Worm (Caenorhabditis elegans): ENCODE measurements around the gene srlf-33.

Gene srlf-33

ce11 chrIV:11961485-11962255, 36.4 kb upstream of the srlf-33 start, which contains the start of gene ZK829.7 (continued):
- TF ChIP-seq lsy-2 (tag; optimal IDR thresholded peaks at IDR 0.05) (peak; percentile 77 to 89), peb-1 (tag; optimal IDR thresholded peaks at IDR 0.05) (no peak), Y55F3AM.14 (GFP tag; optimal IDR thresholded peaks at IDR 0.05) (no peak), sma-9 (GFP tag; optimal IDR thresholded peaks at IDR 0.05) (peak; percentile 93), sma-9 (tag; optimal IDR thresholded peaks at IDR 0.05) (no peak), ceh-82 (tag; optimal IDR thresholded peaks at IDR 0.05) (no peak), elt-3 (tag; optimal IDR thresholded peaks at IDR 0.05) (no peak), dmd-4 (tag; optimal IDR thresholded peaks at IDR 0.05) (no peak), zag-1 (tag; optimal IDR thresholded peaks at IDR 0.05) (no peak), blmp-1 (tag; optimal IDR thresholded peaks at IDR 0.05; ENCODE audit: insufficient read depth) (peak; percentile 13), ama-1 (optimal IDR thresholded peaks at IDR 0.05) (no peak), gmeb-1 (tag; optimal IDR thresholded peaks at IDR 0.05) (peak; percentile 98), alr-1 (tag; optimal IDR thresholded peaks at IDR 0.05) (no peak)

- TF ChIP-seq dmd-4 (tag; optimal IDR thresholded peaks at IDR 0.05) (no peak), nhr-25 (tag; optimal IDR thresholded peaks at IDR 0.05) (peak; percentile 9), elt-1 (tag; optimal IDR thresholded peaks at IDR 0.05) (no peak), lin-13 (GFP tag; optimal IDR thresholded peaks at IDR 0.05) (no peak), gmeb-1 (tag; optimal IDR thresholded peaks at IDR 0.05) (no peak), blmp-1 (tag; optimal IDR thresholded peaks at IDR 0.05; ENCODE audit: insufficient read depth) (no peak), zag-1 (tag; optimal IDR thresholded peaks at IDR 0.05) (no peak)
These were observed 34.3 kb upstream of the srlf-33 start, which contains the start of gene tgt-1 for ce11 chrIV:11959573-11959972. tgt-1 (minus strand) TSS chrIV:11959804.

ce11 chrIV:11957074-11957473, 31.8 kb upstream of the srlf-33 start:
- TF ChIP-seq blmp-1 (tag; optimal IDR thresholded peaks at IDR 0.05; ENCODE audit: insufficient read depth) (no peak), nhr-6 (tag; optimal IDR thresholded peaks at IDR 0.05) (peak; percentile 17), sma-9 (GFP tag; optimal IDR thresholded peaks at IDR 0.05) (peak; percentile 45), sma-9 (tag; optimal IDR thresholded peaks at IDR 0.05) (no peak), nhr-12 (tag; optimal IDR thresholded peaks at IDR 0.05) (no peak), nhr-129 (tag; optimal IDR thresholded peaks at IDR 0.05) (peak; percentile 69), unc-62 (GFP tag; optimal IDR thresholded peaks at IDR 0.05) (no peak), mbf-1 (tag; optimal IDR thresholded peaks at IDR 0.05) (no peak), crh-2 (tag; optimal IDR thresholded peaks at IDR 0.05) (peak; percentile 30), C34F6.9 (tag; optimal IDR thresholded peaks at IDR 0.05) (peak; percentile 24), ama-1 (optimal IDR thresholded peaks at IDR 0.05) (no peak), mab-5 (tag; optimal IDR thresholded peaks at IDR 0.05) (no peak), lsy-2 (tag; optimal IDR thresholded peaks at IDR 0.05) (no peak), ztf-1 (GFP tag; conservative IDR thresholded peaks at IDR 0.05) (no peak), nhr-25 (tag; optimal IDR thresholded peaks at IDR 0.05) (no peak), F13H6.1 (tag; optimal IDR thresholded peaks at IDR 0.05) (peak; percentile 45), mdl-1 (tag; optimal IDR thresholded peaks at IDR 0.05) (peak in 1 of 2 experiments; percentile 57)

- TF ChIP-seq fos-1 (tag; optimal IDR thresholded peaks at IDR 0.05): peak; percentile 86
- peak; percentile 83 for TF ChIP-seq gmeb-1 (tag; optimal IDR thresholded peaks at IDR 0.05)
- peak; percentile 81 for TF ChIP-seq blmp-1 (tag; optimal IDR thresholded peaks at IDR 0.05; ENCODE audit: insufficient read depth)
- TF ChIP-seq mab-5 (tag; optimal IDR thresholded peaks at IDR 0.05): peak; percentile 74
- peak in 1 of 2 experiments; percentile 82 for TF ChIP-seq lsy-2 (tag; optimal IDR thresholded peaks at IDR 0.05)
- TF ChIP-seq aly-2 (tag; optimal IDR thresholded peaks at IDR 0.05): no peak
- TF ChIP-seq F13H6.1 (tag; optimal IDR thresholded peaks at IDR 0.05): peak; percentile 96
- peak; percentile 85 for TF ChIP-seq nhr-6 (tag; optimal IDR thresholded peaks at IDR 0.05)
- TF ChIP-seq egl-27 (tag; optimal IDR thresholded peaks at IDR 0.05): peak; percentile 78
- TF ChIP-seq unc-39 (tag; optimal IDR thresholded peaks at IDR 0.05): no peak
- TF ChIP-seq mdl-1 (tag; optimal IDR thresholded peaks at IDR 0.05): peak; percentile 99 to 100
- no peak for TF ChIP-seq zag-1 (tag; optimal IDR thresholded peaks at IDR 0.05)
- TF ChIP-seq lin-13 (GFP tag; optimal IDR thresholded peaks at IDR 0.05): peak; percentile 74
- TF ChIP-seq nhr-21 (tag; optimal IDR thresholded peaks at IDR 0.05): peak; percentile 97
- TF ChIP-seq ZK546.5 (tag; optimal IDR thresholded peaks at IDR 0.05): no peak
- no peak for TF ChIP-seq peb-1 (tag; optimal IDR thresholded peaks at IDR 0.05)
- no peak for TF ChIP-seq unc-55 (GFP tag; optimal IDR thresholded peaks at IDR 0.05)
- TF ChIP-seq C34F6.9 (tag; optimal IDR thresholded peaks at IDR 0.05): peak; percentile 86
- peak; percentile 100 for TF ChIP-seq sma-9 (GFP tag; optimal IDR thresholded peaks at IDR 0.05)
- peak; percentile 17 for TF ChIP-seq sma-9 (tag; optimal IDR thresholded peaks at IDR 0.05)
- peak; percentile 59 for TF ChIP-seq nhr-77 (tag; optimal IDR thresholded peaks at IDR 0.05)
- peak; percentile 92 for TF ChIP-seq sem-4 (tag; optimal IDR thresholded peaks at IDR 0.05)
- peak; percentile 97 for TF ChIP-seq nhr-129 (tag; optimal IDR thresholded peaks at IDR 0.05)
- peak; percentile 98 for TF ChIP-seq nhr-25 (tag; optimal IDR thresholded peaks at IDR 0.05)
- peak; percentile 37 for TF ChIP-seq ama-1 (optimal IDR thresholded peaks at IDR 0.05)
- TF ChIP-seq sma-3 (GFP tag; optimal IDR thresholded peaks at IDR 0.05): peak; percentile 95
- TF ChIP-seq Y55F3AM.14 (GFP tag; optimal IDR thresholded peaks at IDR 0.05): peak; percentile 67
- peak; percentile 93 for TF ChIP-seq ztf-4 (tag; optimal IDR thresholded peaks at IDR 0.05)
- peak; percentile 24 for TF ChIP-seq snpc-4 (tag; optimal IDR thresholded peaks at IDR 0.05)
- TF ChIP-seq crh-2 (tag; optimal IDR thresholded peaks at IDR 0.05): peak; percentile 94
These were observed 31.1 kb upstream of the srlf-33 start for ce11 chrIV:11956387-11956786.
